Fruit fly (Drosophila melanogaster) whole organism, embryonic: Measurements from ENCODE around the gene Arpc2.

Experiments used
- CG18262 ChIP-seq: fragments of 200-800 bp; optimal IDR thresholded peaks from 3 replicates; lab custom pipeline; 2019; ENCODE audit warnings: missing biosample characterization, mild to moderate bottlenecking, missing genetic modification characterization, moderate library complexity
- CG8478 ChIP-seq: fragments of >200 bp; optimal IDR thresholded peaks from 2 replicates; lab custom pipeline; 2018
- tup ChIP-seq: fragments of 200-800 bp; sonication (Bioruptor generic); optimal IDR thresholded peaks from 2 replicates; lab custom pipeline; 2016; ENCODE audit warnings: missing biosample characterization, mild to moderate bottlenecking, missing genetic modification characterization, moderate library complexity

DNA sequence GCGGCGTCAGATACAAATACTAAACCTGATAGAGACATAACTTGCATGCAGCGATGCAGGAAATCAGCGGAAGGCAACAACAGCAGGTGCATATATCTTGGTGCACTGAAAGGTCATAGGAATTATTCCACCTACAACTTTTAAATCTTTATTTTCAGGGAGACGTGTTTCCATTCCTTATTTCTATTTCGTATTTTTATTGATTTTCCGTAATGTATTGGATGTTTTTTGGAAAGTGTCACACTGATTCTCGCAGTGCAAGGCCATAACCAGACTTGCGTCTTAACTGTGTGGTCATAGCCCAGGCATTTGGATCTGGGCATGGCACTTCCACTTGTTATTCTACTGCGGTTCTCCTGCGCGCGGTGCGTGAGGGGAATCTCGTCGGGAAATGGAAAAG is 45.4 kb upstream of the Arpc2 start:
- TF ChIP-seq CG18262 (tag; lab: Kevin White, UChicago) (no peak), tup (no peak), CG8478 (lab: Kevin White, UChicago) (no peak)
